Fruit fly (Drosophila melanogaster): Measurements from ENCODE around the gene Axn.

Gene Axn

dm6 chr3R:30039494-30039893 lies 16.9 kb downstream of the Axn start, which contains the start of the genes janA, Sry-alpha and Sry-beta (continued):
- TF ChIP-seq zen2 (GFP tag; IDR thresholded peaks at IDR 0.05; ENCODE audit: partially characterized antibody) (peak; percentile 99), tll (GFP tag; optimal IDR thresholded peaks at IDR 0.05) (no peak), CG11456 (GFP tag; IDR thresholded peaks at IDR 0.05) (no peak), Hr78 (GFP tag; optimal IDR thresholded peaks at IDR 0.05) (no peak), CG3281 (GFP tag; optimal IDR thresholded peaks at IDR 0.05) (no peak), Dek (tag; optimal IDR thresholded peaks at IDR 0.05) (no peak), unc-4 (GFP tag; IDR thresholded peaks at IDR 0.05; ENCODE audit: partially characterized antibody) (peak; percentile 99), Mrtf (GFP tag; IDR thresholded peaks at IDR 0.05) (no peak), CG6791 (GFP tag; IDR thresholded peaks at IDR 0.05; ENCODE audit: partially characterized antibody) (peak; percentile 99), HmgZ (tag; optimal IDR thresholded peaks at IDR 0.05) (peak; percentile 55), fd3F (GFP tag; optimal IDR thresholded peaks at IDR 0.05) (no peak), CG1603 (tag; optimal IDR thresholded peaks at IDR 0.05) (no peak), CG15514 (GFP tag; optimal IDR thresholded peaks at IDR 0.05) (peak; percentile 94), CG12942 (GFP tag; optimal IDR thresholded peaks at IDR 0.05) (no peak), CG15601 (tag; optimal IDR thresholded peaks at IDR 0.05) (peak; percentile 37), CG8290 (GFP tag; optimal IDR thresholded peaks at IDR 0.05) (no peak), CG8290 (tag; optimal IDR thresholded peaks at IDR 0.05) (no peak), CTCF (GFP tag; optimal IDR thresholded peaks at IDR 0.05) (peak; percentile 35), CG12744 (GFP tag; optimal IDR thresholded peaks at IDR 0.05) (no peak), CG8924 (tag; optimal IDR thresholded peaks at IDR 0.05) (peak; percentile 64), jigr1 (GFP tag; IDR thresholded peaks at IDR 0.05) (no peak), CG9215 (GFP tag; IDR thresholded peaks at IDR 0.05) (peak; percentile 4; the same call in 1 of the 2 replicates), Fer2 (tag; optimal IDR thresholded peaks at IDR 0.05) (no peak), sqz (GFP tag; optimal IDR thresholded peaks at IDR 0.05) (no peak), NC2α (GFP tag; optimal IDR thresholded peaks at IDR 0.05) (no peak), stwl (tag; optimal IDR thresholded peaks at IDR 0.05) (peak; percentile 77), rib (GFP tag; IDR thresholded peaks at IDR 0.05) (no peak), Vsx1 (GFP tag; optimal IDR thresholded peaks at IDR 0.05) (no peak), fd64A (GFP tag; optimal IDR thresholded peaks at IDR 0.05) (no peak), Doc2 (GFP tag; IDR thresholded peaks at IDR 0.05) (no peak), kay (GFP tag; optimal IDR thresholded peaks at IDR 0.05) (no peak), CG2712 (tag; optimal IDR thresholded peaks at IDR 0.05) (peak; percentile 54), CG17612 (GFP tag; IDR thresholded peaks at IDR 0.05) (no peak), tio (GFP tag; optimal IDR thresholded peaks at IDR 0.05) (no peak), CG32772 (GFP tag; IDR thresholded peaks at IDR 0.05) (no peak), schlank (tag; optimal IDR thresholded peaks at IDR 0.05) (no peak), CG2678 (tag; optimal IDR thresholded peaks at IDR 0.05) (no peak), CG8765 (GFP tag; IDR thresholded peaks at IDR 0.05) (no peak), Hmr (GFP tag; optimal IDR thresholded peaks at IDR 0.05) (no peak), ro (GFP tag; IDR thresholded peaks at IDR 0.05) (no peak), Blimp-1 (GFP tag; optimal IDR thresholded peaks at IDR 0.05) (no peak), CG11560 (tag; IDR thresholded peaks at IDR 0.05) (no peak), CG9797 (GFP tag; optimal IDR thresholded peaks at IDR 0.05) (peak; percentile 80), da (GFP tag; optimal IDR thresholded peaks at IDR 0.05) (no peak), CG2202 (tag; optimal IDR thresholded peaks at IDR 0.05) (no peak), cato (GFP tag; optimal IDR thresholded peaks at IDR 0.05; ENCODE audit: borderline replicate concordance) (no peak), ac (GFP tag; optimal IDR thresholded peaks at IDR 0.05) (no peak), CG31441 (GFP tag; IDR thresholded peaks at IDR 0.05) (no peak), CG17829 (tag; optimal IDR thresholded peaks at IDR 0.05) (peak; percentile 63)

All from whole organism, embryonic.